Fruit fly (Drosophila melanogaster) whole organism, embryonic: ENCODE data around the gene cpb.

Source experiments
- CG10654 ChIP-seq: fragments of 200-800 bp; sonication (Bioruptor generic); optimal IDR thresholded peaks from 2 replicates; lab custom pipeline; 2016; ENCODE audit warnings: missing biosample characterization, missing genetic modification characterization
- CG11504 ChIP-seq: fragments of 200-800 bp; sonication (Bioruptor generic); optimal IDR thresholded peaks from 3 replicates; lab custom pipeline; 2019; ENCODE audit warnings: missing biosample characterization, mild to moderate bottlenecking, missing genetic modification characterization, moderate library complexity
- CG12659 ChIP-seq: fragments of 200-800 bp; sonication (Bioruptor generic); optimal IDR thresholded peaks from 3 replicates; lab custom pipeline; 2017; ENCODE audit warnings: mild to moderate bottlenecking, missing biosample characterization, missing genetic modification reagents, missing genetic modification characterization
- CG14710 ChIP-seq: fragments of 200-800 bp; sonication (Bioruptor generic); optimal IDR thresholded peaks from 3 replicates; lab custom pipeline; 2019; ENCODE audit warnings: missing biosample characterization, mild to moderate bottlenecking, missing genetic modification characterization, moderate library complexity
- CG17359 ChIP-seq: fragments of 200-800 bp; sonication (Bioruptor generic); optimal IDR thresholded peaks from 3 replicates; lab custom pipeline; 2018; ENCODE audit warnings: missing biosample characterization, mild to moderate bottlenecking, missing genetic modification characterization, moderate library complexity
- CG6765 ChIP-seq: fragments of 200-800 bp; sonication (Bioruptor generic); optimal IDR thresholded peaks from 3 replicates; lab custom pipeline; 2017; ENCODE audit warnings: missing biosample characterization, mild to moderate bottlenecking, missing genetic modification characterization
- MTF-1 ChIP-seq: fragments of 200-800 bp; sonication (Bioruptor generic); optimal IDR thresholded peaks from 2 replicates; lab custom pipeline; 2018; ENCODE audit warnings: missing biosample characterization, mild to moderate bottlenecking, missing genetic modification characterization, borderline replicate concordance
- Ssrp ChIP-seq: fragments of 200-800 bp; sonication (Bioruptor generic); optimal IDR thresholded peaks from 2 replicates; lab custom pipeline; 2018; ENCODE audit warnings: missing biosample characterization, mild to moderate bottlenecking, missing genetic modification characterization, moderate library complexity
- trh ChIP-seq: fragments of 200-800 bp; sonication (Bioruptor generic); optimal IDR thresholded peaks from 2 replicates; lab custom pipeline; 2016; ENCODE audit warnings: missing biosample characterization, missing genetic modification characterization
- zfh1 ChIP-seq: fragments of 200-800 bp; sonication (Bioruptor generic); IDR thresholded peaks from 3 replicates; pipeline ENCODE4 v1.3.6; 2022; ENCODE audit warnings: missing biosample characterization, missing genetic modification characterization

DNA sequence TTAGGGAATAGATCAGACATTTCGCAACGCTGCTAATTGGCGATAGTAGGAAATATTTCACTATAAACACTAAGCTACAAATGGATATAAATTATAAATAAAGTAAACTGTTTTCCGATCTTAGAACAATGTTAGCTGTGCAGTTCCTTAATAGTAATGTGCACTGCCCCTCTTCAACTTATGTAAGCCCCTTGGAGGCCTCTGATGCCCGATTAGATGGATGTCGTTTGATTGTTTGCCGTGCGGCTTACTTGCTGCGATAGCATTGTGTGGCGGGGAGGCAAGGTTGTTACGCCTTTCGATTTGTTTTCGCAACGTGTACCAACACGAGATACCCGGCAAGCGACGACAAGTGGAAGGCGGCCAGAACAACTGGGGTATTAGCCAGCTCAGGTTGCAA, 17.6 kb downstream of the cpb start:
- no peak for TF ChIP-seq MTF-1 (GFP tag; lab: Kevin White, UChicago)
- no peak for TF ChIP-seq CG12659
- no peak for TF ChIP-seq CG14710
- TF ChIP-seq Ssrp (tag; lab: Kevin White, UChicago): no peak
- TF ChIP-seq CG11504 (tag; lab: Kevin White, UChicago): no peak
- TF ChIP-seq trh (GFP tag; lab: Kevin White, UChicago): no peak
- TF ChIP-seq CG6765 (GFP tag; lab: Kevin White, UChicago): no peak
- TF ChIP-seq zfh1 (GFP tag; lab: Robert Waterston, UW): no peak
- no peak for TF ChIP-seq CG10654 (GFP tag; lab: Kevin White, UChicago)
- no peak for TF ChIP-seq CG17359 (tag; lab: Kevin White, UChicago)
